Worm (Caenorhabditis elegans): ENCODE measurements around the gene bbs-4.

- TF ChIP-seq pqm-1 (tag; optimal IDR thresholded peaks at IDR 0.05), result no peak
- no peak for TF ChIP-seq R02D3.7 (tag; optimal IDR thresholded peaks at IDR 0.05)
- TF ChIP-seq snpc-1.2 (GFP tag; IDR thresholded peaks at IDR 0.05), result no peak
- TF ChIP-seq unc-62 (GFP tag; optimal IDR thresholded peaks at IDR 0.05 in 1 of 2), result no peak
- TF ChIP-seq unc-62 (tag; optimal IDR thresholded peaks at IDR 0.05), result no peak
- no peak for TF ChIP-seq fkh-10 (GFP tag; optimal IDR thresholded peaks at IDR 0.05)
- no peak for TF ChIP-seq nhr-41 (GFP tag; IDR thresholded peaks at IDR 0.05)
- TF ChIP-seq ama-1 (optimal IDR thresholded peaks at IDR 0.05), result no peak
- TF ChIP-seq jun-1 (tag; optimal IDR thresholded peaks at IDR 0.05), result no peak
These were observed 50.8 kb downstream of the bbs-4 start, which contains the start of gene C48B4.8 for ce11 chrIII:9561158-9561557.

Measured in whole organism, L4 larva.